Fruit fly (Drosophila melanogaster): Measurements from ENCODE around the gene squ.

The squ gene

DNA sequence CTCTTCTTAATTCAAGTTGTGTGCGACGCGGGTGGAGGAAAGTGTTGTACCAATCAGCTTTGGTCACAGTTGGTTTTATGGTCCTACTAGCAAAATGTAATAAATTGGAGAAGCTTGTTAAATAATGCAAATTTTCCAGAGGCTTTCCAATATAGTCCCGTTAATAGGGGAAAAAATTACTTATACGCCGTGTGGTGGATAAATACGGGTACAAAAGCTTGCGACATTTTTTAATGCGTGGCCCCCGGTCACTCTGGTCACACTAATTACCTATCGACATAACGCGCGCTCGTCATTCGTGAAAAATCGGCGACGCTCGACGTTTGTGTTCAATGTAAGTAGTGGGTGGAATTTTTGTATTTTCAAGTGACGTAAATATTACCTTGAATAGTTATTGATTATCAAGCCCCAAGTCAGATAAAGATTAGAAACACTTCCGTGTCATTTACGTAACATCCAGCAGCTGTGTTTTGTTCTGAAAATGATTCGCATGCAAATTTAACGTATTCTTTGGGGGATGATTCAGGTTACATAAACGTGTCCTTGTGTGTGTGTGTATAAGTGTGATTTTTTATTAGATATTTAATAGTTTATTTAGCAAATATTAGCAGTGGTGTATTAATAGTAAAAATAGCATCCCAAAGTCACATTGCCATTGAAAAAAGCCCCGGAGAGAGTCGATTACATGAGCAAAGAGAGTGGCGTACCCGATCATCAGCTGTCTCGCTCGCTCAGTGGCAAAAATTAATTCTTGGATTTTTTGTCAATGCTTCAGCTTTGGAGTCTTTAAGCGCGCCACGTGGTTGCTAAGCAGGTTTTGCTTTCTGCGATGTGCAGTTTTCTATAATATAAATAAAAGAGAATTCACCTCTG is 40.0 kb downstream of the squ start, which contains the start of gene Cyt-c-p (continued):
- no peak for TF ChIP-seq zfh2 (GFP tag; optimal IDR thresholded peaks at IDR 0.05)
- TF ChIP-seq CG8290 (GFP tag; optimal IDR thresholded peaks at IDR 0.05): peak; percentile 51
- TF ChIP-seq CG8290 (tag; optimal IDR thresholded peaks at IDR 0.05): peak in 1 of 2 experiments; percentile 29
- TF ChIP-seq BtbVII (GFP tag; optimal IDR thresholded peaks at IDR 0.05): peak; percentile 34
- no peak for TF ChIP-seq Kr (GFP tag; optimal IDR thresholded peaks at IDR 0.05)
- TF ChIP-seq eve (GFP tag; optimal IDR thresholded peaks at IDR 0.05): peak in 1 of 2 experiments; percentile 36
- peak; percentile 16 for TF ChIP-seq unpg (GFP tag; optimal IDR thresholded peaks at IDR 0.05)
- no peak for TF ChIP-seq CG31365 (tag; optimal IDR thresholded peaks at IDR 0.05)
- peak; percentile 55 for TF ChIP-seq Hmr (GFP tag; optimal IDR thresholded peaks at IDR 0.05)
- no peak for TF ChIP-seq pfk (GFP tag; optimal IDR thresholded peaks at IDR 0.05)
- no peak for TF ChIP-seq CG2120 (GFP tag; optimal IDR thresholded peaks at IDR 0.05)
- TF ChIP-seq B-H1 (GFP tag; IDR thresholded peaks at IDR 0.05): no peak
- no peak for TF ChIP-seq ap (GFP tag; IDR thresholded peaks at IDR 0.05)
- TF ChIP-seq prd (optimal IDR thresholded peaks at IDR 0.05): no peak
- no peak; the same call in 2 of the 3 replicates for TF ChIP-seq prd (GFP tag; IDR thresholded peaks at IDR 0.05)
- peak; percentile 61 for TF ChIP-seq knrl (GFP tag; IDR thresholded peaks at IDR 0.05; ENCODE audit: partially characterized antibody)
- no peak for TF ChIP-seq ATbp (GFP tag; optimal IDR thresholded peaks at IDR 0.05)
- TF ChIP-seq CG11560 (tag; IDR thresholded peaks at IDR 0.05): no peak
- no peak for TF ChIP-seq bab2 (GFP tag; optimal IDR thresholded peaks at IDR 0.05)
- no peak for TF ChIP-seq CG1024 (GFP tag; IDR thresholded peaks at IDR 0.05)
- peak; percentile 99 for TF ChIP-seq Dp (GFP tag; optimal IDR thresholded peaks at IDR 0.05)
- TF ChIP-seq CG15073 (GFP tag; optimal IDR thresholded peaks at IDR 0.05): no peak
- no peak for TF ChIP-seq Elba2 (GFP tag; optimal IDR thresholded peaks at IDR 0.05)
- peak; percentile 55 for TF ChIP-seq CG1603 (tag; optimal IDR thresholded peaks at IDR 0.05)
- no peak for TF ChIP-seq fd3F (GFP tag; optimal IDR thresholded peaks at IDR 0.05)
- no peak for TF ChIP-seq Lim3 (GFP tag; IDR thresholded peaks at IDR 0.05)
- TF ChIP-seq CG4424 (GFP tag; optimal IDR thresholded peaks at IDR 0.05): no peak
- TF ChIP-seq CG14014 (GFP tag; IDR thresholded peaks at IDR 0.05): no peak
- TF ChIP-seq CG10543 (GFP tag; optimal IDR thresholded peaks at IDR 0.05): peak; percentile 29
- TF ChIP-seq CG9876 (GFP tag; optimal IDR thresholded peaks at IDR 0.05): no peak
- TF ChIP-seq CG4854 (GFP tag; optimal IDR thresholded peaks at IDR 0.05): peak; percentile 12
- TF ChIP-seq pan (optimal IDR thresholded peaks at IDR 0.05): no peak
- TF ChIP-seq pan (GFP tag; optimal IDR thresholded peaks at IDR 0.05 in 1 of 2, IDR thresholded peaks at IDR 0.05 in 1 of 2): no peak
- peak; percentile 56; the same call in 1 of the 3 replicates for TF ChIP-seq CG16813 (GFP tag; IDR thresholded peaks at IDR 0.05; ENCODE audit: partially characterized antibody)
- TF ChIP-seq inv (GFP tag; IDR thresholded peaks at IDR 0.05; ENCODE audit: partially characterized antibody): peak; percentile 46; the same call in 1 of the 2 replicates
- peak; percentile 40 for TF ChIP-seq gcm (GFP tag; optimal IDR thresholded peaks at IDR 0.05)
- no peak for TF ChIP-seq lov (optimal IDR thresholded peaks at IDR 0.05)
- TF ChIP-seq lov (GFP tag; IDR thresholded peaks at IDR 0.05): no peak
- no peak for TF ChIP-seq jigr1 (GFP tag; IDR thresholded peaks at IDR 0.05)
- TF ChIP-seq CG4328 (GFP tag; optimal IDR thresholded peaks at IDR 0.05): no peak
- TF ChIP-seq dati (GFP tag; IDR thresholded peaks at IDR 0.05): no peak
- no peak for TF ChIP-seq CG4707 (GFP tag; optimal IDR thresholded peaks at IDR 0.05)
- TF ChIP-seq ftz-f1 (GFP tag; optimal IDR thresholded peaks at IDR 0.05): peak; percentile 89
- 0 out of 2 replicates have a peak, but pooled peaks have one; percentile 14 for TF ChIP-seq slbo (GFP tag; IDR thresholded peaks at IDR 0.05)
- 0 out of 2 replicates have a peak, but pooled peaks have one; percentile 12 for TF ChIP-seq CG31441 (GFP tag; IDR thresholded peaks at IDR 0.05)
- peak; percentile 20 for TF ChIP-seq cwo (GFP tag; optimal IDR thresholded peaks at IDR 0.05)
- no peak for TF ChIP-seq gt (GFP tag; IDR thresholded peaks at IDR 0.05)
- TF ChIP-seq CG4617 (GFP tag; optimal IDR thresholded peaks at IDR 0.05; ENCODE audit: borderline replicate concordance): peak; percentile 41
- no peak for TF ChIP-seq eyg (GFP tag; optimal IDR thresholded peaks at IDR 0.05)
- TF ChIP-seq Sox102F (GFP tag; optimal IDR thresholded peaks at IDR 0.05): no peak

Measured in whole organism, embryonic.